Worm (Caenorhabditis elegans) whole organism, L4 larva: ENCODE results near the gene xol-1.

ENCODE experiments used
- T26A8.4 ChIP-seq: fragments of 200-800 bp; sonication (Bioruptor generic); IDR thresholded peaks from 2 replicates; pipeline ENCODE4 v1.3.6; 2022; ENCODE audit warnings: missing genetic modification characterization, missing compliant biosample characterization
- ZK546.5 ChIP-seq, 2 experiments: sonication (generic microtip); optimal IDR thresholded peaks; 2 replicates each; lab custom pipeline; 2017; ENCODE audit warnings: missing biosample characterization in 2 of 2, missing genetic modification characterization in 2 of 2
- daf-12 ChIP-seq: fragments of 150-350 bp; optimal IDR thresholded peaks from 2 replicates; lab custom pipeline; 2014; ENCODE audit warnings: missing biosample characterization, missing genetic modification reagents, missing genetic modification characterization
- daf-8 ChIP-seq: fragments of 200-800 bp; sonication (Bioruptor generic); IDR thresholded peaks from 2 replicates; pipeline ENCODE4 v1.3.6; 2022; ENCODE audit warnings: missing genetic modification characterization, missing compliant biosample characterization
- dve-1 ChIP-seq: sonication (generic microtip); optimal IDR thresholded peaks from 2 replicates; lab custom pipeline; 2017; ENCODE audit warnings: antibody characterized with exemption, mild to moderate bottlenecking, missing genetic modification characterization, missing compliant biosample characterization; ENCODE audit not compliant: insufficient read depth
- nhr-237 ChIP-seq: sonication (generic microtip); optimal IDR thresholded peaks from 2 replicates; lab custom pipeline; 2017; ENCODE audit warnings: missing biosample characterization, missing genetic modification characterization
- sdz-12 ChIP-seq: fragments of 200-800 bp; sonication (Bioruptor generic); optimal IDR thresholded peaks from 2 replicates; lab custom pipeline; 2018; ENCODE audit warnings: mild to moderate bottlenecking, missing genetic modification characterization, missing compliant biosample characterization
- unc-130 ChIP-seq: sonication (generic microtip); optimal IDR thresholded peaks from 2 replicates; lab custom pipeline; 2016; ENCODE audit warnings: missing genetic modification reagents, missing genetic modification characterization, missing compliant biosample characterization

DNA sequence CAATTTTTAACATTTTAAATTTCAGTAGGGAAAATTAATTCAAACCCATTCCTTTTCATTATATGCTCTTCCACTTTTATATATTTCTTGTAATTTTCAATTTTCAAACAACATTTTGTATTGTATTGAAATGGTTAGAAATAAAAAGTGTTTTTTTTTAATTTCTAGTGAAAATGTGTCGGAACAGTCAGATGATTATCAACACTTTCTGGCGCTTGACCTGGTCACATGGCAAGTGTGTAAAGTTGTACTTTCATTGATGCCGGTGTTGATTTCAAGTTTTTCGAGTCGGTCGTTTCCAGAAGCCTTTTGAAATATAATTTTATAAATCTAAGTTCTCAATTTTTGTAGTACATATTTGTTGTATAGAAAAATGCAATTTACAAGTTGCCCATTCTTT is 14.4 kb upstream of the xol-1 start:
- TF ChIP-seq ZK546.5 (tag; optimal IDR thresholded peaks at IDR 0.05; lab: Kevin White, UChicago) (no peak), nhr-237 (no peak), daf-8 (no peak), T26A8.4 (GFP tag; lab: Robert Waterston, UW) (no peak), unc-130 (no peak), sdz-12 (no peak), daf-12 (tag; lab: Kevin White, UChicago) (no peak), dve-1 (tag; lab: Kevin White, UChicago) (peak; percentile 45)
